Worm (Caenorhabditis elegans) whole organism, L4 larva: ENCODE measurements around the gene ver-4.
A peak's percentile ranks its signal among the peaks of the same experiment; 100 is the strongest.

ENCODE experiments used
- D1046.2 ChIP-seq: fragments of 200-800 bp; sonication (Bioruptor generic); IDR thresholded peaks from 2 replicates; pipeline ENCODE4 v1.3.6; 2022; ENCODE audit warnings: missing genetic modification characterization, missing compliant biosample characterization
- F26F4.8 ChIP-seq: fragments of 200-800 bp; sonication (Bioruptor generic); conservative IDR thresholded peaks from 2 replicates; pipeline ENCODE4 v1.3.6; 2022; ENCODE audit warnings: missing genetic modification characterization, missing compliant biosample characterization
- F49E8.2 ChIP-seq: sonication (generic microtip); optimal IDR thresholded peaks from 2 replicates; lab custom pipeline; 2016; ENCODE audit warnings: missing compliant biosample characterization, mild to moderate bottlenecking, missing genetic modification characterization, borderline replicate concordance
- T20F7.1 ChIP-seq: fragments of 200-800 bp; sonication (Bioruptor generic); optimal IDR thresholded peaks from 2 replicates; lab custom pipeline; 2018; ENCODE audit warnings: mild to moderate bottlenecking, missing genetic modification characterization, missing compliant biosample characterization
- Y105C5A.15 ChIP-seq: fragments of 200-800 bp; sonication (Bioruptor generic); IDR thresholded peaks from 2 replicates; pipeline ENCODE4 v1.3.6; 2022; ENCODE audit warnings: missing genetic modification characterization, missing compliant biosample characterization
- ZK337.2 ChIP-seq: fragments of 200-800 bp; sonication (Bioruptor generic); IDR thresholded peaks from 2 replicates; pipeline ENCODE4 v1.3.6; 2022; ENCODE audit warnings: missing genetic modification reagents, missing genetic modification characterization, missing compliant biosample characterization
- ZK546.5 ChIP-seq, 2 experiments: sonication (generic microtip); optimal IDR thresholded peaks; 2 replicates each; lab custom pipeline; 2017; ENCODE audit warnings: missing biosample characterization in 2 of 2, missing genetic modification characterization in 2 of 2
- aha-1 ChIP-seq: fragments of 150-350 bp; peaks from one replicate; lab custom pipeline; 2014; ENCODE audit warnings: missing biosample characterization, missing genetic modification characterization
- arid-1 ChIP-seq: fragments of 200-800 bp; sonication (Bioruptor generic); conservative IDR thresholded peaks from 2 replicates; pipeline ENCODE4 v1.3.6; 2022; ENCODE audit warnings: missing genetic modification reagents, missing genetic modification characterization, missing compliant biosample characterization
- ceh-28 ChIP-seq: fragments of 150-350 bp; optimal IDR thresholded peaks from 2 replicates; lab custom pipeline; 2014; ENCODE audit warnings: missing biosample characterization, missing genetic modification reagents, missing genetic modification characterization
- ceh-44 ChIP-seq: fragments of 200-800 bp; sonication (Bioruptor generic); IDR thresholded peaks from 2 replicates; pipeline ENCODE4 v1.3.6; 2022; ENCODE audit warnings: missing genetic modification reagents, missing genetic modification characterization, missing compliant biosample characterization
- ceh-62 ChIP-seq: sonication (generic microtip); optimal IDR thresholded peaks from 2 replicates; lab custom pipeline; 2017; ENCODE audit warnings: missing biosample characterization, missing genetic modification characterization
- ces-1 ChIP-seq: fragments of 150-350 bp; sonication (generic microtip); optimal IDR thresholded peaks from 4 replicates; lab custom pipeline; 2014; ENCODE audit warnings: missing biosample characterization, missing genetic modification reagents, missing genetic modification characterization
- cey-2 ChIP-seq: sonication (generic microtip); optimal IDR thresholded peaks from 3 replicates; lab custom pipeline; 2017; ENCODE audit warnings: missing genetic modification characterization, mild to moderate bottlenecking, missing compliant biosample characterization, antibody characterized with exemption, borderline replicate concordance; ENCODE audit not compliant: insufficient read depth
- daf-16 ChIP-seq, 3 experiments: sonication (generic microtip); optimal IDR thresholded peaks; 2 replicates each; lab custom pipeline; 2016 to 2017; ENCODE audit warnings: missing genetic modification characterization in 3 of 3, missing genetic modification reagents in 3 of 3, mild to moderate bottlenecking in 2 of 3, missing compliant biosample characterization in 2 of 3, missing biosample characterization in 1 of 3, moderate library complexity in 1 of 3
- daf-19 ChIP-seq: fragments of 200-800 bp; sonication (Bioruptor generic); conservative IDR thresholded peaks from 2 replicates; pipeline ENCODE4 v1.3.6; 2022; ENCODE audit warnings: missing genetic modification characterization, missing compliant biosample characterization
- daf-8 ChIP-seq: fragments of 200-800 bp; sonication (Bioruptor generic); IDR thresholded peaks from 2 replicates; pipeline ENCODE4 v1.3.6; 2022; ENCODE audit warnings: missing genetic modification characterization, missing compliant biosample characterization
- dmd-6 ChIP-seq: fragments of 200-800 bp; sonication (Bioruptor generic); IDR thresholded peaks from 2 replicates; pipeline ENCODE4 v1.3.6; 2022; ENCODE audit warnings: missing genetic modification reagents, missing genetic modification characterization, missing compliant biosample characterization
- dmd-8 ChIP-seq: fragments of 200-800 bp; sonication (Bioruptor generic); IDR thresholded peaks from 2 replicates; pipeline ENCODE4 v1.3.6; 2022; ENCODE audit warnings: missing genetic modification characterization, missing compliant biosample characterization
- dpl-1 ChIP-seq: fragments of 150-350 bp; optimal IDR thresholded peaks from 2 replicates; lab custom pipeline; 2014; ENCODE audit warnings: missing biosample characterization, missing genetic modification reagents, missing genetic modification characterization
- dve-1 ChIP-seq: sonication (generic microtip); optimal IDR thresholded peaks from 2 replicates; lab custom pipeline; 2017; ENCODE audit warnings: antibody characterized with exemption, mild to moderate bottlenecking, missing genetic modification characterization, missing compliant biosample characterization; ENCODE audit not compliant: insufficient read depth
- fkh-10 ChIP-seq: fragments of 150-350 bp; optimal IDR thresholded peaks from 2 replicates; lab custom pipeline; 2014; ENCODE audit warnings: missing biosample characterization, missing genetic modification reagents, missing genetic modification characterization
- gei-8 ChIP-seq: fragments of 200-800 bp; sonication (Bioruptor generic); optimal IDR thresholded peaks from 2 replicates; lab custom pipeline; 2018; ENCODE audit warnings: mild to moderate bottlenecking, missing genetic modification characterization, missing compliant biosample characterization
- hlh-11 ChIP-seq: fragments of 200-800 bp; sonication (Bioruptor generic); optimal IDR thresholded peaks from 2 replicates; lab custom pipeline; 2018; ENCODE audit warnings: mild to moderate bottlenecking, missing genetic modification characterization, missing compliant biosample characterization
- hlh-30 ChIP-seq: sonication (generic microtip); optimal IDR thresholded peaks from 2 replicates; lab custom pipeline; 2017; ENCODE audit warnings: antibody characterized with exemption, mild to moderate bottlenecking, missing genetic modification characterization, missing compliant biosample characterization; ENCODE audit not compliant: insufficient read depth
- lin-1 ChIP-seq: fragments of 200-800 bp; sonication (Bioruptor generic); IDR thresholded peaks from 2 replicates; pipeline ENCODE4 v1.3.6; 2022; ENCODE audit warnings: missing genetic modification reagents, missing genetic modification characterization, missing compliant biosample characterization
- lin-39 ChIP-seq: fragments of 150-350 bp; optimal IDR thresholded peaks from 2 replicates; lab custom pipeline; 2014; ENCODE audit warnings: missing biosample characterization, missing genetic modification reagents, missing genetic modification characterization
- mdt-29 ChIP-seq: fragments of 200-800 bp; sonication (Bioruptor generic); IDR thresholded peaks from 2 replicates; pipeline ENCODE4 v1.3.6; 2022; ENCODE audit warnings: missing genetic modification reagents, missing genetic modification characterization, missing compliant biosample characterization
- mep-1 ChIP-seq: fragments of 150-350 bp; sonication (generic microtip); optimal IDR thresholded peaks from 3 replicates; lab custom pipeline; 2014; ENCODE audit warnings: missing biosample characterization, missing genetic modification characterization
- nhr-11 ChIP-seq: fragments of 150-350 bp; optimal IDR thresholded peaks from 2 replicates; lab custom pipeline; 2014; ENCODE audit warnings: missing biosample characterization, missing genetic modification characterization
- nhr-237 ChIP-seq: sonication (generic microtip); optimal IDR thresholded peaks from 2 replicates; lab custom pipeline; 2017; ENCODE audit warnings: missing biosample characterization, missing genetic modification characterization
- nhr-28 ChIP-seq: fragments of 150-350 bp; optimal IDR thresholded peaks from 2 replicates; lab custom pipeline; 2014; ENCODE audit warnings: missing biosample characterization, missing genetic modification characterization
- nhr-42 ChIP-seq: fragments of 200-800 bp; sonication (Bioruptor generic); IDR thresholded peaks from 2 replicates; pipeline ENCODE4 v1.3.6; 2022; ENCODE audit warnings: missing genetic modification characterization, missing compliant biosample characterization
- nhr-48 ChIP-seq: sonication (generic microtip); optimal IDR thresholded peaks from 2 replicates; lab custom pipeline; 2016; ENCODE audit warnings: mild to moderate bottlenecking, missing genetic modification characterization, missing compliant biosample characterization
- php-3 ChIP-seq: fragments of 200-800 bp; sonication (Bioruptor generic); IDR thresholded peaks from 2 replicates; pipeline ENCODE4 v1.3.6; 2022; ENCODE audit warnings: missing genetic modification reagents, missing genetic modification characterization, missing compliant biosample characterization
- pqm-1 ChIP-seq: sonication (generic microtip); optimal IDR thresholded peaks from 2 replicates; lab custom pipeline; 2017; ENCODE audit warnings: missing biosample characterization, missing genetic modification characterization
- rbr-2 ChIP-seq: sonication (generic microtip); optimal IDR thresholded peaks from 2 replicates; lab custom pipeline; 2016; ENCODE audit warnings: missing genotype, missing genetic modification characterization, missing compliant biosample characterization
- tra-1 ChIP-seq: fragments of 200-800 bp; sonication (Bioruptor generic); IDR thresholded peaks from 2 replicates; pipeline ENCODE4 v1.3.6; 2022; ENCODE audit warnings: missing genetic modification reagents, missing genetic modification characterization, missing compliant biosample characterization
- unc-130 ChIP-seq: sonication (generic microtip); optimal IDR thresholded peaks from 2 replicates; lab custom pipeline; 2016; ENCODE audit warnings: missing genetic modification reagents, missing genetic modification characterization, missing compliant biosample characterization
- unc-39 ChIP-seq: sonication (generic microtip); optimal IDR thresholded peaks from 2 replicates; lab custom pipeline; 2017; ENCODE audit warnings: missing biosample characterization, missing genetic modification characterization
- unc-62 ChIP-seq, 3 experiments: fragments of 150-350 bp in 1 of 3; sonication (generic microtip); optimal IDR thresholded peaks in 2 of 3; peaks in 1 of 3; 1 replicate in 1 of 3; 2 replicates in 2 of 3; lab custom pipeline; 2014 to 2017; ENCODE audit warnings: missing biosample characterization in 3 of 3, missing genetic modification characterization in 3 of 3, missing genetic modification reagents in 3 of 3, missing genotype in 1 of 3
- zip-11 ChIP-seq: fragments of 200-800 bp; sonication (Bioruptor generic); IDR thresholded peaks from 2 replicates; pipeline ENCODE4 v1.3.6; 2022; ENCODE audit warnings: missing genetic modification characterization, missing compliant biosample characterization
- ztf-7 ChIP-seq: fragments of 150-350 bp; optimal IDR thresholded peaks from 2 replicates; lab custom pipeline; 2014; ENCODE audit warnings: missing biosample characterization, missing genetic modification characterization

The ver-4 gene

ce11 chrX:10956972-10957678 is 25.0 kb upstream of the ver-4 start:
- no peak for TF ChIP-seq ceh-62 (tag; lab: Kevin White, UChicago)
- no peak for TF ChIP-seq zip-11 (GFP tag; lab: Robert Waterston, UW)
- no peak for TF ChIP-seq daf-19 (GFP tag; lab: Robert Waterston, UW)
- TF ChIP-seq nhr-11 (tag; lab: Kevin White, UChicago), result no peak
- TF ChIP-seq nhr-42 (GFP tag; lab: Robert Waterston, UW), result no peak
- no peak for TF ChIP-seq nhr-237 (tag; lab: Kevin White, UChicago)
- TF ChIP-seq arid-1 (GFP tag; lab: Robert Waterston, UW), result no peak
- no peak for TF ChIP-seq ceh-28
- TF ChIP-seq php-3 (GFP tag; lab: Robert Waterston, UW), result 0 out of 2 replicates have a peak, but pooled peaks have one; percentile 48
- TF ChIP-seq aha-1 (tag; lab: Kevin White, UChicago), result no peak
- TF ChIP-seq rbr-2, result no peak
- no peak for TF ChIP-seq F49E8.2 (tag; lab: Kevin White, UChicago)
- no peak for TF ChIP-seq ceh-44 (GFP tag; lab: Robert Waterston, UW)
- peak; percentile 25 for TF ChIP-seq nhr-48 (tag; lab: Kevin White, UChicago)
- no peak for TF ChIP-seq F26F4.8 (GFP tag; lab: Robert Waterston, UW)
- TF ChIP-seq dmd-8, result no peak
- TF ChIP-seq unc-130 (GFP tag; lab: Kevin White, UChicago), result no peak
- no peak for TF ChIP-seq gei-8 (GFP tag; lab: Kevin White, UChicago)
- no peak for TF ChIP-seq ces-1
- TF ChIP-seq ZK337.2 (GFP tag; lab: Robert Waterston, UW), result no peak
- no peak for TF ChIP-seq D1046.2
- peak; percentile 45 for TF ChIP-seq nhr-28 (tag; lab: Kevin White, UChicago)
- no peak for TF ChIP-seq fkh-10 (GFP tag; lab: Kevin White, UChicago)
- TF ChIP-seq T20F7.1 (GFP tag; lab: Kevin White, UChicago), result no peak
- TF ChIP-seq tra-1 (GFP tag; lab: Robert Waterston, UW), result peak; percentile 38; the same call in 1 of the 2 replicates
- TF ChIP-seq hlh-11 (tag; lab: Kevin White, UChicago), result peak; percentile 11
- no peak for TF ChIP-seq mep-1 (tag; lab: Kevin White, UChicago)
- TF ChIP-seq mdt-29 (GFP tag; lab: Robert Waterston, UW), result no peak
- TF ChIP-seq dmd-6 (GFP tag; lab: Robert Waterston, UW), result peak; percentile 89
- no peak for TF ChIP-seq cey-2 (tag; lab: Kevin White, UChicago)
- TF ChIP-seq unc-62 (GFP tag; optimal IDR thresholded peaks at IDR 0.05 in 1 of 2; lab: Kevin White, UChicago), result peak in 1 of 2 experiments; percentile 92
- TF ChIP-seq unc-62 (tag; optimal IDR thresholded peaks at IDR 0.05; lab: Kevin White, UChicago), result no peak
- no peak for TF ChIP-seq lin-39
- peak; percentile 5 for TF ChIP-seq pqm-1 (tag; lab: Kevin White, UChicago)
- no peak for TF ChIP-seq ztf-7 (tag; lab: Kevin White, UChicago)
- no peak for TF ChIP-seq unc-39 (tag; lab: Kevin White, UChicago)
- no peak for TF ChIP-seq daf-8 (GFP tag; lab: Robert Waterston, UW)
- TF ChIP-seq dpl-1 (GFP tag; lab: Kevin White, UChicago), result no peak
- no peak for TF ChIP-seq Y105C5A.15
- TF ChIP-seq ZK546.5 (tag; optimal IDR thresholded peaks at IDR 0.05; lab: Kevin White, UChicago), result no peak
- TF ChIP-seq dve-1 (tag; lab: Kevin White, UChicago), result peak; percentile 38
- no peak for TF ChIP-seq daf-16 (GFP tag; optimal IDR thresholded peaks at IDR 0.05; lab: Kevin White, UChicago)
- peak; percentile 21 for TF ChIP-seq daf-16 (tag; optimal IDR thresholded peaks at IDR 0.05; lab: Kevin White, UChicago)
- TF ChIP-seq lin-1 (GFP tag; lab: Robert Waterston, UW), result 0 out of 2 replicates have a peak, but pooled peaks have one; percentile 13
- no peak for TF ChIP-seq hlh-30 (tag; lab: Kevin White, UChicago)
